Fruit fly (Drosophila melanogaster) whole organism, prepupa: ENCODE data around the gene CG5676.

ENCODE experiments used
- CG11762 ChIP-seq: fragments of 200-800 bp; sonication (Bioruptor generic); optimal IDR thresholded peaks from 3 replicates; lab custom pipeline; 2016; ENCODE audit warnings: missing biosample characterization, missing genetic modification characterization; ENCODE audit not compliant: insufficient read depth
- CG8119 ChIP-seq: fragments of 200-800 bp; sonication (Bioruptor generic); IDR thresholded peaks from 3 replicates; pipeline ENCODE4 v1.3.6; 2022; ENCODE audit warnings: missing biosample characterization, missing genetic modification characterization
- Hr39 ChIP-seq: fragments of 200-800 bp; sonication (Bioruptor generic); optimal IDR thresholded peaks from 2 replicates; lab custom pipeline; 2016; ENCODE audit warnings: missing biosample characterization, missing genetic modification characterization
- dac ChIP-seq: fragments of 200-800 bp; sonication (Bioruptor generic); optimal IDR thresholded peaks from 2 replicates; lab custom pipeline; 2017; ENCODE audit warnings: missing biosample characterization, mild to moderate bottlenecking, missing genetic modification characterization
- dsx ChIP-seq: fragments of 200-800 bp; optimal IDR thresholded peaks from 3 replicates; lab custom pipeline; 2019; ENCODE audit warnings: missing biosample characterization, mild to moderate bottlenecking, missing genetic modification characterization, moderate library complexity; ENCODE audit not compliant: poor library complexity, severe bottlenecking
- eg ChIP-seq: fragments of 200-800 bp; sonication (Bioruptor generic); IDR thresholded peaks from 3 replicates; pipeline ENCODE4 v1.3.6; 2022; ENCODE audit warnings: missing biosample characterization, missing genetic modification characterization
- pdm3 ChIP-seq: fragments of 200-800 bp; sonication (Bioruptor generic); optimal IDR thresholded peaks from 3 replicates; lab custom pipeline; 2016; ENCODE audit warnings: missing biosample characterization, missing genetic modification characterization
- salr ChIP-seq, 2 experiments: fragments of 200-800 bp; sonication (Bioruptor generic); optimal IDR thresholded peaks; 3 replicates each; lab custom pipeline; 2016 to 2018; ENCODE audit warnings: missing biosample characterization in 2 of 2, missing genetic modification characterization in 2 of 2, mild to moderate bottlenecking in 1 of 2
- spab ChIP-seq: fragments of 200-800 bp; sonication (Bioruptor generic); optimal IDR thresholded peaks from 2 replicates; lab custom pipeline; 2017; ENCODE audit warnings: missing biosample characterization, mild to moderate bottlenecking, missing genetic modification characterization, missing genetic modification reagents
- svp ChIP-seq: fragments of 200-800 bp; sonication (Bioruptor generic); peaks from one replicate; lab custom pipeline; 2016; ENCODE audit warnings: missing biosample characterization, missing genetic modification characterization
- topi ChIP-seq: fragments of 200-800 bp; sonication (Bioruptor generic); optimal IDR thresholded peaks from 3 replicates; lab custom pipeline; 2016; ENCODE audit warnings: missing biosample characterization, missing genetic modification characterization

DNA sequence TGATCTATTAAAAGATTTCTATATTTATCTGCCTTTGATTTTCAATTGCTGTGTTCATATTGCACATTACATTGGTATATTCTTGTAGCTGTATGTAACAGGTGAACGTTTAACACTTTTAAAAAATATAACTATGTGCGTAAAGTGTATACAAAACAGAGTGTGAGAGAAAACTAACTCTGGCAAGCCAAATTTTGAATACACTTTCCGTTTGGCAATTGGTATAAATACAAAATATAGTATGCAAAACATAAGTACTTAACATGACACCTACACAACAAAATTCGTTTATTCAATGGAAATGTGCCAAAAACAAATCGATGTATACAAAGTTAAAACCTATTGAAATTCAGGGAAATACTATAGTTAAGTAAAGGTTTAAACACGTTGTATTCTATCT lies 22.9 kb downstream of the CG5676 start:
- no peak for TF ChIP-seq Hr39
- no peak for TF ChIP-seq CG8119 (GFP tag; lab: Robert Waterston, UW)
- no peak for TF ChIP-seq pdm3 (GFP tag; lab: Kevin White, UChicago)
- TF ChIP-seq svp (GFP tag; lab: Kevin White, UChicago) = no peak
- TF ChIP-seq topi (GFP tag; lab: Kevin White, UChicago) = no peak
- TF ChIP-seq eg (GFP tag; lab: Robert Waterston, UW) = no peak
- no peak for TF ChIP-seq spab (GFP tag; lab: Kevin White, UChicago)
- TF ChIP-seq salr (GFP tag; optimal IDR thresholded peaks at IDR 0.05; lab: Kevin White, UChicago) = no peak
- TF ChIP-seq dsx (GFP tag; lab: Kevin White, UChicago) = no peak
- no peak for TF ChIP-seq dac (GFP tag; lab: Kevin White, UChicago)
- no peak for TF ChIP-seq CG11762 (GFP tag; lab: Kevin White, UChicago)
